Fruit fly (Drosophila melanogaster) whole organism, embryonic: ENCODE measurements around the gene CG4101.

ENCODE experiments used
- Antp ChIP-seq: fragments of 200-800 bp; sonication (Bioruptor generic); optimal IDR thresholded peaks from 3 replicates; lab custom pipeline; 2016; ENCODE audit warnings: missing biosample characterization, missing genetic modification characterization
- CG11723 ChIP-seq: fragments of 200-800 bp; sonication (Bioruptor generic); optimal IDR thresholded peaks from 2 replicates; lab custom pipeline; 2017; ENCODE audit warnings: missing biosample characterization, mild to moderate bottlenecking, missing genetic modification characterization
- CG12155 ChIP-seq: fragments of 200-800 bp; sonication (Bioruptor generic); optimal IDR thresholded peaks from 3 replicates; lab custom pipeline; 2016; ENCODE audit warnings: missing biosample characterization, missing genetic modification characterization
- CG14667 ChIP-seq: fragments of 200-800 bp; sonication (Bioruptor generic); IDR thresholded peaks from 2 replicates; pipeline ENCODE4 v1.3.6; 2022; ENCODE audit warnings: missing biosample characterization, missing genetic modification characterization
- CG15479 ChIP-seq: fragments of 200-800 bp; sonication (Bioruptor generic); optimal IDR thresholded peaks from 3 replicates; lab custom pipeline; 2019; ENCODE audit warnings: missing biosample characterization, mild to moderate bottlenecking, missing genetic modification characterization, moderate library complexity
- CG18764 ChIP-seq: fragments of 200-800 bp; sonication (Bioruptor generic); optimal IDR thresholded peaks from 3 replicates; lab custom pipeline; 2016; ENCODE audit warnings: missing biosample characterization, missing genetic modification characterization
- CG2678 ChIP-seq: fragments of 200-800 bp; sonication (Bioruptor generic); optimal IDR thresholded peaks from 3 replicates; lab custom pipeline; 2019; ENCODE audit warnings: missing biosample characterization, mild to moderate bottlenecking, missing genetic modification characterization, moderate library complexity
- CG2889 ChIP-seq: fragments of 200-800 bp; sonication (Bioruptor generic); IDR thresholded peaks from 3 replicates; pipeline ENCODE4 v1.3.6; 2022; ENCODE audit warnings: missing biosample characterization, missing genetic modification characterization
- CG3838 ChIP-seq: fragments of 200-800 bp; sonication (Bioruptor generic); optimal IDR thresholded peaks from 3 replicates; lab custom pipeline; 2016; ENCODE audit warnings: missing biosample characterization, missing genetic modification characterization
- CG6689 ChIP-seq: fragments of 200-800 bp; sonication (Bioruptor generic); IDR thresholded peaks from 2 replicates; pipeline ENCODE4 v1.3.6; 2022; ENCODE audit warnings: missing biosample characterization, missing genetic modification characterization
- CG7839 ChIP-seq: fragments of 200-800 bp; sonication (Bioruptor generic); optimal IDR thresholded peaks from 3 replicates; lab custom pipeline; 2018; ENCODE audit warnings: missing biosample characterization, mild to moderate bottlenecking, missing genetic modification characterization, moderate library complexity
- CG8924 ChIP-seq: fragments of 200-800 bp; optimal IDR thresholded peaks from 3 replicates; lab custom pipeline; 2019; ENCODE audit warnings: missing biosample characterization, mild to moderate bottlenecking, missing genetic modification characterization, moderate library complexity
- CG9215 ChIP-seq: fragments of 200-800 bp; sonication (Bioruptor generic); IDR thresholded peaks from 2 replicates; pipeline ENCODE4 v1.3.6; 2022; ENCODE audit warnings: missing biosample characterization, missing genetic modification characterization
- D19A ChIP-seq: fragments of 200-800 bp; optimal IDR thresholded peaks from 3 replicates; lab custom pipeline; 2019; ENCODE audit warnings: missing biosample characterization, mild to moderate bottlenecking, missing genetic modification characterization, moderate library complexity
- Deaf1 ChIP-seq: fragments of 200-800 bp; optimal IDR thresholded peaks from 3 replicates; lab custom pipeline; 2019; ENCODE audit warnings: missing biosample characterization, mild to moderate bottlenecking, missing genetic modification characterization, moderate library complexity
- Doc2 ChIP-seq: fragments of 200-800 bp; sonication (Bioruptor generic); IDR thresholded peaks from 2 replicates; pipeline ENCODE4 v1.3.6; 2022; ENCODE audit warnings: missing biosample characterization, missing genetic modification characterization
- Dref ChIP-seq: fragments of 200-800 bp; sonication (Bioruptor generic); IDR thresholded peaks from 2 replicates; pipeline ENCODE4 v1.3.6; 2022; ENCODE audit warnings: missing biosample characterization, missing genetic modification characterization
- Elba2 ChIP-seq: fragments of 200-800 bp; sonication (Bioruptor generic); optimal IDR thresholded peaks from 3 replicates; lab custom pipeline; 2016; ENCODE audit warnings: missing biosample characterization, missing genetic modification characterization
- Hand ChIP-seq: fragments of 200-800 bp; sonication (Bioruptor generic); optimal IDR thresholded peaks from 2 replicates; lab custom pipeline; 2017; ENCODE audit warnings: mild to moderate bottlenecking, missing biosample characterization, missing genetic modification reagents, missing genetic modification characterization
- Hr3 ChIP-seq: fragments of 200-800 bp; sonication (Bioruptor generic); optimal IDR thresholded peaks from 3 replicates; lab custom pipeline; 2016; ENCODE audit warnings: missing biosample characterization, missing genetic modification characterization
- Lhr ChIP-seq: fragments of 200-800 bp; sonication (Bioruptor generic); optimal IDR thresholded peaks from 3 replicates; lab custom pipeline; 2017; ENCODE audit warnings: mild to moderate bottlenecking, missing biosample characterization, missing genetic modification reagents, missing genetic modification characterization
- MESR4 ChIP-seq: fragments of 200-800 bp; sonication (Bioruptor generic); optimal IDR thresholded peaks from 2 replicates; lab custom pipeline; 2018; ENCODE audit warnings: missing biosample characterization, mild to moderate bottlenecking, missing genetic modification characterization, moderate library complexity
- Mad ChIP-seq: fragments of 200-800 bp; sonication (Bioruptor generic); optimal IDR thresholded peaks from 2 replicates; lab custom pipeline; 2016; ENCODE audit warnings: missing biosample characterization, missing genetic modification characterization
- Med ChIP-seq: fragments of 200-800 bp; sonication (Bioruptor generic); peaks from one replicate; lab custom pipeline; 2016; ENCODE audit warnings: missing biosample characterization, missing genetic modification characterization, mild to moderate bottlenecking, inconsistent platforms, moderate library complexity
- Optix ChIP-seq: fragments of 200-800 bp; sonication (Bioruptor generic); IDR thresholded peaks from 3 replicates; pipeline ENCODE4 v1.3.6; 2022; ENCODE audit warnings: missing biosample characterization, missing genetic modification characterization
- Trl ChIP-seq, 3 experiments: fragments of >200 bp in 2 of 3; fragments of 200-800 bp in 1 of 3; sonication (Bioruptor generic) in 1 of 3; optimal IDR thresholded peaks; 2 replicates in 1 of 3; 3 replicates in 2 of 3; lab custom pipeline; 2016 to 2017; ENCODE audit warnings: missing biosample characterization in 1 of 3, missing genetic modification characterization in 1 of 3
- al ChIP-seq: fragments of 200-800 bp; sonication (Bioruptor generic); IDR thresholded peaks from 2 replicates; pipeline ENCODE4 v1.3.6; 2022; ENCODE audit warnings: missing biosample characterization, missing genetic modification characterization
- amos ChIP-seq: fragments of 200-800 bp; sonication (Bioruptor generic); IDR thresholded peaks from 2 replicates; pipeline ENCODE4 v1.3.6; 2022; ENCODE audit warnings: missing biosample characterization, missing genetic modification characterization; ENCODE audit not compliant: partially characterized antibody
- bab2 ChIP-seq: fragments of 200-800 bp; sonication (Bioruptor generic); optimal IDR thresholded peaks from 2 replicates; lab custom pipeline; 2016; ENCODE audit warnings: missing biosample characterization, missing genetic modification characterization
- da ChIP-seq: fragments of 200-800 bp; sonication (Bioruptor generic); optimal IDR thresholded peaks from 2 replicates; lab custom pipeline; 2016; ENCODE audit warnings: missing biosample characterization, missing genetic modification characterization
- fd102C ChIP-seq: fragments of 200-800 bp; sonication (Bioruptor generic); optimal IDR thresholded peaks from 2 replicates; lab custom pipeline; 2018; ENCODE audit warnings: missing biosample characterization, mild to moderate bottlenecking, missing genetic modification characterization, moderate library complexity
- jumu ChIP-seq: fragments of 200-800 bp; sonication (Bioruptor generic); optimal IDR thresholded peaks from 3 replicates; lab custom pipeline; 2016; ENCODE audit warnings: missing biosample characterization, missing genetic modification characterization
- lbe ChIP-seq: fragments of 200-800 bp; sonication (Bioruptor generic); optimal IDR thresholded peaks from 2 replicates; lab custom pipeline; 2016; ENCODE audit warnings: missing biosample characterization, mild to moderate bottlenecking, missing genetic modification characterization
- lmd ChIP-seq: fragments of 200-800 bp; sonication (Bioruptor generic); IDR thresholded peaks from 2 replicates; pipeline ENCODE4 v1.3.6; 2022; ENCODE audit warnings: missing biosample characterization, missing genetic modification characterization
- mam ChIP-seq: fragments of 200-800 bp; sonication (Bioruptor generic); optimal IDR thresholded peaks from 3 replicates; lab custom pipeline; 2016; ENCODE audit warnings: missing biosample characterization, missing genetic modification characterization
- pan ChIP-seq, 4 experiments: fragments of >200 bp in 3 of 4; fragments of 200-800 bp in 1 of 4; sonication (Bioruptor generic) in 1 of 4; optimal IDR thresholded peaks in 3 of 4; IDR thresholded peaks in 1 of 4; 2 replicates each; pipeline versions ENCODE4 v1.3.6 to Lab custom; 2017 to 2022; ENCODE audit warnings: missing biosample characterization in 2 of 4, missing genetic modification characterization in 2 of 4, mixed read lengths in 1 of 4
- pb ChIP-seq: fragments of 200-800 bp; sonication (Bioruptor generic); optimal IDR thresholded peaks from 3 replicates; lab custom pipeline; 2016; ENCODE audit warnings: missing biosample characterization, missing genetic modification characterization
- pnt ChIP-seq: fragments of 200-800 bp; sonication (Bioruptor generic); optimal IDR thresholded peaks from 3 replicates; lab custom pipeline; 2016; ENCODE audit warnings: missing biosample characterization, missing genetic modification characterization
- sc ChIP-seq, 3 experiments: fragments of >200 bp in 2 of 3; fragments of 200-800 bp in 1 of 3; sonication (Bioruptor generic) in 1 of 3; optimal IDR thresholded peaks; 2 replicates in 2 of 3; 3 replicates in 1 of 3; lab custom pipeline; 2017; ENCODE audit warnings: mild to moderate bottlenecking in 1 of 3, missing biosample characterization in 1 of 3, missing genetic modification characterization in 1 of 3, missing genetic modification reagents in 1 of 3
- sim ChIP-seq: fragments of 200-800 bp; sonication (Bioruptor generic); IDR thresholded peaks from 2 replicates; pipeline ENCODE4 v1.3.6; 2022; ENCODE audit warnings: missing biosample characterization, missing genetic modification characterization
- slbo ChIP-seq: fragments of 200-800 bp; sonication (Bioruptor generic); IDR thresholded peaks from 2 replicates; pipeline ENCODE4 v1.3.6; 2022; ENCODE audit warnings: missing biosample characterization, missing genetic modification characterization
- sqz ChIP-seq: fragments of 200-800 bp; sonication (Bioruptor generic); optimal IDR thresholded peaks from 3 replicates; lab custom pipeline; 2018; ENCODE audit warnings: missing biosample characterization, mild to moderate bottlenecking, missing genetic modification characterization
- stc ChIP-seq: fragments of 200-800 bp; sonication (Bioruptor generic); IDR thresholded peaks from 2 replicates; pipeline ENCODE4 v1.3.6; 2022; ENCODE audit warnings: missing biosample characterization, missing genetic modification characterization
- tgo ChIP-seq: fragments of 200-800 bp; sonication (Bioruptor generic); IDR thresholded peaks from 3 replicates; pipeline ENCODE4 v1.3.6; 2022; ENCODE audit warnings: missing biosample characterization, missing genetic modification characterization

Gene CG4101

dm6 chr3L:16635566-16636210, 23.4 kb downstream of the CG4101 start (continued):
- TF ChIP-seq CG8924 (tag; lab: Kevin White, UChicago) (peak; percentile 30), CG7839 (peak; percentile 58), lmd (GFP tag; lab: Robert Waterston, UW) (0 out of 2 replicates have a peak, but pooled peaks have one; percentile 13), Med (GFP tag; lab: Kevin White, UChicago) (peak; percentile 42), CG2678 (tag; lab: Kevin White, UChicago) (peak; percentile 59), Hr3 (peak; percentile 19)

dm6 chr3L:16638639-16639388, 26.5 kb downstream of the CG4101 start:
- TF ChIP-seq CG15479 (peak; percentile 12), Hand (GFP tag; lab: Kevin White, UChicago) (no peak)

- TF ChIP-seq CG2889 = no peak
- TF ChIP-seq CG6689 (GFP tag; lab: Robert Waterston, UW) = no peak
- no peak for TF ChIP-seq jumu
- peak; percentile 54 for TF ChIP-seq D19A (tag; lab: Kevin White, UChicago)
- TF ChIP-seq Optix = no peak
- TF ChIP-seq Elba2 (GFP tag; lab: Kevin White, UChicago) = no peak
- TF ChIP-seq Doc2 (GFP tag; lab: Robert Waterston, UW) = no peak
- TF ChIP-seq Antp (GFP tag; lab: Kevin White, UChicago) = no peak
- TF ChIP-seq stc (GFP tag; lab: Robert Waterston, UW) = peak; percentile 12; the same call in 1 of the 2 replicates
- no peak for TF ChIP-seq pnt
- TF ChIP-seq al (GFP tag; lab: Robert Waterston, UW) = no peak
- no peak for TF ChIP-seq Deaf1
- no peak for TF ChIP-seq bab2
- TF ChIP-seq slbo (GFP tag; lab: Robert Waterston, UW) = no peak
- TF ChIP-seq CG14667 (GFP tag; lab: Robert Waterston, UW) = no peak
- peak; percentile 76 for TF ChIP-seq fd102C (GFP tag; lab: Kevin White, UChicago)
- peak; percentile 22 for TF ChIP-seq sqz (GFP tag; lab: Kevin White, UChicago)
- peak; percentile 38 for TF ChIP-seq Lhr (GFP tag; lab: Kevin White, UChicago)
- TF ChIP-seq amos (GFP tag; lab: Robert Waterston, UW) = no peak
- no peak for TF ChIP-seq da (GFP tag; lab: Kevin White, UChicago)
- no peak for TF ChIP-seq CG9215
- no peak for TF ChIP-seq mam (GFP tag; lab: Kevin White, UChicago)
- TF ChIP-seq Mad (GFP tag; lab: Kevin White, UChicago) = no peak
- peak; percentile 35 for TF ChIP-seq CG18764 (GFP tag; lab: Kevin White, UChicago)
- TF ChIP-seq CG12155 (GFP tag; lab: Kevin White, UChicago) = no peak
- no peak for TF ChIP-seq pb (GFP tag; lab: Kevin White, UChicago)
- TF ChIP-seq tgo (GFP tag; lab: Robert Waterston, UW) = no peak
- TF ChIP-seq sc (optimal IDR thresholded peaks at IDR 0.05; lab: Kevin White, UChicago) = no peak
- peak; percentile 66 for TF ChIP-seq sc (GFP tag; optimal IDR thresholded peaks at IDR 0.05; lab: Kevin White, UChicago)
- no peak for TF ChIP-seq Trl (optimal IDR thresholded peaks at IDR 0.05; lab: Kevin White, UChicago)
- no peak for TF ChIP-seq Trl (GFP tag; optimal IDR thresholded peaks at IDR 0.05; lab: Kevin White, UChicago)
- no peak for TF ChIP-seq MESR4
- no peak for TF ChIP-seq CG3838 (GFP tag; lab: Kevin White, UChicago)
- no peak for TF ChIP-seq pan (optimal IDR thresholded peaks at IDR 0.05; lab: Kevin White, UChicago)
- peak in 1 of 2 experiments; percentile 13 for TF ChIP-seq pan (GFP tag; optimal IDR thresholded peaks at IDR 0.05 in 1 of 2, IDR thresholded peaks at IDR 0.05 in 1 of 2)
- no peak for TF ChIP-seq Dref
- peak; percentile 68 for TF ChIP-seq CG8924 (tag; lab: Kevin White, UChicago)
- no peak for TF ChIP-seq sim (GFP tag; lab: Robert Waterston, UW)
- no peak for TF ChIP-seq CG11723 (GFP tag; lab: Kevin White, UChicago)
- no peak for TF ChIP-seq lbe (GFP tag; lab: Kevin White, UChicago)
These were observed 28.3 kb downstream of the CG4101 start for dm6 chr3L:16640509-16641068.
